Fruit fly (Drosophila melanogaster) S2 (cell line): Measurements from ENCODE around the gene Rcd-1.

Source experiments
- CG8478 ChIP-seq: fragments of >200 bp; optimal IDR thresholded peaks from 2 replicates; lab custom pipeline; 2018
- CTCF ChIP-seq, 2 experiments: fragments of >200 bp; optimal IDR thresholded peaks; 2 replicates each; lab custom pipeline; 2018

Rcd-1 gene

DNA sequence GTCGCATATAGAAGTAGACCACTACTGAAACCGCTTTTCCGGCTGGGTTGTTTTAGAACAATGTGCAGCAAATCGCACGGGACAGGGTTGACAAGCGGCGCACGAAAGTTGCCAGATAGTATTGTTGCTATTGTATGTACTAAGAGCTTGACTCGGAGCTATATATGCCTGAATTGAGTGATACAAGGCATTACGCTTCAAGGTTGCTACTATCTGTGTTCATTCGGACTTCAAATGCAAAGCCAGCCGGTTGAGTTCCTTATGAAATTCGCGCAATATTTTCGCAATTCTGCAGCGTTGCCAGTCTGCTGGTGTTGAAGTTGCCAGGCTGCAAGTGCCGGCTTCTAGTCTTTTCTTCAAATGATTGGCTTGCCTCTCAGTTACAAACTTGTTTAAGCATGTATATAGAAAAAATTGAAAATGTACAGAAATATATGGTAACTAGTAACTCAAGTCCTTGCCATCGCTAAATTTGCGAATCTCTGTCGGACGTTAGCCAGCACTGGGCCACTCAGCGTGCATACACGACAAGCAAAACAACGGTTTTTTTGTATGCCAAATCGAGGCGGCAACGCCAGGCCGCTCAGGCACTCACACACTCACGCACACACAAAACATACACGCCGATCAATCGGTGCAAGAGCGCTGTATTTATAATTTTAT lies 13.3 kb downstream of the Rcd-1 start, which contains the start of the genes Ranbp21 and Elys:
Ranbp21 (minus strand) TSS at position 513 of the 663 bp plus-strand sequence.
Elys (plus strand) TSS at position 549 of the 663 bp plus-strand sequence.
- TF ChIP-seq CTCF (optimal IDR thresholded peaks at IDR 0.05; lab: Kevin White, UChicago) (peak in 1 of 2 experiments; percentile 23), CG8478 (lab: Kevin White, UChicago) (no peak)

DNA sequence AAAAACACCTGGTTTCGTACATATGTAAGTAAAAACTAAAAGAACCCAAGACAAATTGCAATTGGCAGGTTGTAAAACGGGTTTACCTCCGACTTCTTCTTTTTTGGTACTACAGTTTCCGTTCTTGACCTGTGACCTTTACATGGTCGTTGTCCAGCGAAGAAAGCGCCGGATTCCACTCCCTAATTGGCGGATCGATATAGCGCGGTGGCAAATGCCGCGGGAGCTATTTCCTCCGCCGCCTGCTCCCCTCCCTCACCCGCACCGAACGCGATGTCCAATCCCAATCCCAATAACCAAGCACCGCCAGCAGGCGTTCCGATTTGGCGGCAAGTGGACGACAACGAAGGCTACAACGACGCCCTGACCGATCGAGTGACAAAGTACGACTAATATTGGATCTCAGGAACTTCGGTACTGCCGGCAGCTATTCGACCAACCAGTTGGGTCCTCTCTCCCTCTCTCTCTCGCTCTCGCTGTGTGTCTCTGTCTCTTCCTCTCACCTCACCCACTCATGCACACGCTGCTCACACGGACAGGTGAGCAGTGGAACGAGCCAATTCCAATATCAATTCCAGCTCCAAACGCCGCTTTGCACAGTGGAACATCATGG lies 24.1 kb downstream of the Rcd-1 start:
- no peak for TF ChIP-seq CG8478 (lab: Kevin White, UChicago)
- no peak for TF ChIP-seq CTCF (optimal IDR thresholded peaks at IDR 0.05; lab: Kevin White, UChicago)

DNA sequence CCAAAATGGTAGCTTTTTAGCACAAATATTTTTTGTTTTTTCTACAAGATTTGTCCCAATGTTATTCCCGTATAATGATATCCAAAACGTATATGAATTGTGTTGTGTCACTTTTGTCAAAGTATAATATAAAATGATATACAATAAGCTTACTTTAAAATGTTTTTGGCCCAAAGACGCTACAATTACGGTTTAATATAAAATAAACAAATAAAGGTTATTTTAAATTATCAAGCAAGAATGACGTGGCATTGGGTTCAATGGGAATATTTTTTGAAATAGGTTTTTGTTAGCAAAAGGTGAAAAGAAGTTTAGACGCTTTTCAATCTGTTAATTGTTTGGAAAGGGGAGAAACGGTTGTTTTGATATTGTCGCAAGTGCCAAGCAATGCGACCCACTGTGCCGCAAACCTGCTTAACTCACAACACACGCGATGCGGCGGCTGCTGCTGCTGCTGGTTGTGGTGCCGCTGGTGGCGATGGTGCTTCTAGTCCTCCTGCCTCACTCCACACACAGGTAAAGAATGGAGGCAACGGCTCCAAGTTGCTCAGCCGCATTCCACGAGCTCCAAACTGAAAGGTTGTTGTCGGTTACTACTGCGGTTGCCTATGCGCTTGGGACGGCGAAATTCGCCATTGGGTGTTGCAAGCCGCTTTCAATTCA lies 24.8 kb downstream of the Rcd-1 start:
- TF ChIP-seq CG8478 (lab: Kevin White, UChicago), result no peak
- no peak for TF ChIP-seq CTCF (optimal IDR thresholded peaks at IDR 0.05; lab: Kevin White, UChicago)

DNA sequence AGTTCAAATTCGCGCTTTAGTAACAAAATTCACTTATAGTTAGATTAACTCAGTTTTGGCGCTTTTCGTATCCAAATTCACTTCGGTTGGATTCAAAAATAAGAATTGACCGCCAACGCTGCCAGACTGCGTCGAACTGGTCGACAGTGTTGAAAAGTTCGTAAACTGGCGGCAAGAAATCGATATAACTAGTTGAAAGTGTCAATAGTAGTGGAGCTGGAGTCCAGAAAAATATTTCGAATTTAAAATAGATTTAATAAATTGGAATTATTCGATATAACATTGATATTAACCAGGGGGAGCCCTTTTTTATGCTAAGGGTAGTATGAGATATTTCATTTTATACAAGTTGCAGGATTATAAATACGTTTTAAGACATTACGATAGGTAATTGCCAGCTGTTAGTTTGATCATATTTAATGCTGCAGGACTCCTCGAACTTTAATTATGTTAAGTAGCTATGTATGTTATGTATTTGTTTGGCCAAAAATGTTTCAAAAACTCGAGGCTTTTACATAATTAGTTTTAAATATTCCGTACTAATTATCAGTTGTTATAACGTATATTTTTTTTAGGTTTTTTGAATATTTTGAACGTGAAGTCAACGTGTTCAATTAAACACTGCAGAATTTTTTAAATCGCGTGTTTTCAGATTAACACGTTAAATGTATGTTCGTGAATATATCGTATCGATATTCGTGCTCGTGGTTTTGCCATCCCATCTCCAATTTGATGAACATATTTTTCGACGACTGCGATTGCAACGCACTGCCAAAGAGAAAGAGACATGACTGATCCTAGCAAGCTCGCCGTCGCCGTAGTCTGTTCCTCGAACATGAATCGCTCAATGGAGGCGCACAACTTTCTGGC lies 25.5 kb downstream of the Rcd-1 start, which contains the start of the genes CG14223 and Ssu72:
CG14223 (minus strand) TSS at position 113 of the 870 bp plus-strand sequence.
Ssu72 (plus strand) TSS at position 703 of the 870 bp plus-strand sequence.
- TF ChIP-seq CG8478 (lab: Kevin White, UChicago) (no peak), CTCF (optimal IDR thresholded peaks at IDR 0.05; lab: Kevin White, UChicago) (no peak)

DNA sequence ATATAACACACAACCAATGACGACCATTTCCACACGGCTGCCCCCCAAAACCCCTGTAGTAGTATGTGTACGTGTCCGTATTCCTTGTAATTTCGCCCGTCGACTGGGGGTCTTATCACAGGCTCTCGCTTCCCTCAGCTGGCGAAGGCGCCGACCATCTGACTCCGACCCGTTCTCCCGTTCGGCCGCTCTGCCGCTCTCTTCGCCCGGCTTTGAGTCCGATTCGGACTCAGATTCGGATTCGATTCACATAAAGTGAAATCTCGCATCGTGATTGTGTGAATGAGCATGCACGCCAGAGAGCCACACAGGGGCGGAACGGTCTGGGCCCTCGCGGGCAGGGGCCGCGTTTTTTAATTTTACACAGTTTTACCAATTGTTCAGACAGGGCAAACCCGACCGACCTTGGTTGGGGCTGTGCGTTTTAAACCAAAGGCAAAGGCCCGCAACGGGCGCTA lies 27.1 kb downstream of the Rcd-1 start:
- TF ChIP-seq CG8478 (lab: Kevin White, UChicago), result no peak
- no peak for TF ChIP-seq CTCF (optimal IDR thresholded peaks at IDR 0.05; lab: Kevin White, UChicago)

DNA sequence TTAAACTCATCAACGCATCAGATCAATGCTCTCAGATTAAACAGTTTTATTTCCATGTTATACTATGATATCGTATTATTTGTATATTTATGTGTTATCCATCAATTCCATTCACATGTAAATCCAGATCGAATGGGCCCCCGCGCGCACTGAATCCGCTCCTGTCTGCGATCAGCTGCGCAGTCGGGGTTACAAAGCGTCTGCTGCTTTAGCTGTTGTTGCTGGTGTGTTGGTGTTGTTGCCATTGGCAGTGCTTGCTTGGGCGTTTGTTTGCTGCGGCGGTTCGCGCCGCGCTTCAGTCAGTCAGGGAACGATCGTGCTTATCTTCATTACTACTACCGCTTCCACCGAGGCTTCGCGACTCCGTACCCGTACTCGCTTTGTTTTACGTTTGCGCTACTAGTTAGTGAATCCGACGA lies 28.4 kb downstream of the Rcd-1 start, which contains the start of gene Zw:
Zw (plus strand) TSS at position 262 of the 419 bp plus-strand sequence.
- TF ChIP-seq CG8478 (lab: Kevin White, UChicago) (no peak), CTCF (optimal IDR thresholded peaks at IDR 0.05; lab: Kevin White, UChicago) (no peak)

DNA sequence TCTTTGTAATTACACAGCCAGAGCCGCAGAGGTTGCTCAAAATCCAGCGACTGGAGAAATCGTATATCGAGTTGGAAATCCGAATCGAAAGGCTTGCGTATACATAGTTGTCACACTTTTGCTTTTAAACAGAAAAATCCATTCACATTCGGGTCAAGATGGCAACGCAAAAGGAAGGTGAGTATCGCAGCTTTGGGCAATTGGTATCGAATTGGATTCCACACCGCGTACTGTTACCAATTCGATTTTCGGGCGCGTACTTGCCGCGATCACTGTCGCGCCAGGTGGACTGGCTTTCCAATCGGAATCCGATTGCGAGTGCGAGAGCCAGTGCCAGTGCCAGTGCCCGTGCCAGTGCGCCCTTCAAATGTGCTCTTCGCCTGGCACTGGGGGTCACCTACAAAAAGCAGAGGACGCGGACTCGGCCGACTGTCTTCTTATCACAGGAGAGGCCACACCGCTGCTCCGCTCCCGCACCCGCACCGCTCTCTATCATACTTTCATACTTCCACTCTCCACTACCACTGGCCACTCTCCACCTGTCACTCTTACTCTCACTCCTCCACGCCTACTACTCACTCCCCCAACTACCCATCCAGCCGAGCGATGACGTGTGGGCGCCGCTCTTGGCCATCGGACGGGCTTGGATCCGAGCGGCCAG lies 29.0 kb downstream of the Rcd-1 start:
- TF ChIP-seq CG8478 (lab: Kevin White, UChicago), result no peak
- no peak for TF ChIP-seq CTCF (optimal IDR thresholded peaks at IDR 0.05; lab: Kevin White, UChicago)

DNA sequence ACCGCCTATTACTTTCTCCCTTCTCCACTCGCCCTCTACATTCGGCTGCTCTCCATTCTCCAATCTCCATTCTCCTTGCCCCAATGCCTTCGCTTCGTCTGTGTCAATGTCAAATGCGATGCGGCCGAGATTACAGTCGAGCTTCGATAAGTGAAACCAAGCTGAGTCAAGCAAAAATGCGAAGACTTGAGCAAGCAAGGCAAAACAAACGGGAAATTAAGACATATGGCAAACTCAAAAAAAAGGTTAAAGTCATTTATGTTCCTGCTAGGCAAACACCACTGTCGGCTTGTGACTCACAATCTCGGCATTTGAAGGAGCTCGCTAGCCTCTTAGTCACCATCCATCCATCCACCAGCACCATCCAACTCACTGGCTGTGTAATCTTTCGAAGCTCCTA lies 29.8 kb downstream of the Rcd-1 start:
- TF ChIP-seq CTCF (optimal IDR thresholded peaks at IDR 0.05; lab: Kevin White, UChicago) (peak in 1 of 2 experiments; percentile 29), CG8478 (lab: Kevin White, UChicago) (no peak)

DNA sequence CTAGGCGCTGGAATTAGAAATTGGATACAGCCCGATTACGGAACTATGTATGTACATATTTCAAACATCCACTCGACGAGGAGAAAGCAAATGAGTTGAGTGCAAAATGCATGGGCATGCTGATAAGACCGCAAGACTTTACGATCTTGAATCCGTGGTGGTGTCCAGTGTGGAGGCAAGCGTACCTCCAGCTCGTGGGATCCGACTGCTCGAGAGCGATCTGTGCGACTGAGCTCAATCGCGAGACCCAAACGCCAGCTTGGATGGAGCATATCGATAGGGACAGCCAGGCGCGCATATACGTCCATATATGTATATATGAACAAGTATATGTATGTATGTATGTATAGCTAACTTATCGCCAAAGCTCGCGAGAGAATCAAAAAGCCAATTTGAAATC lies 37.1 kb downstream of the Rcd-1 start, which contains the start of gene et:
et (minus strand) TSS at position 230 of the 400 bp plus-strand sequence.
- TF ChIP-seq CTCF (optimal IDR thresholded peaks at IDR 0.05; lab: Kevin White, UChicago), result no peak
- no peak for TF ChIP-seq CG8478 (lab: Kevin White, UChicago)

DNA sequence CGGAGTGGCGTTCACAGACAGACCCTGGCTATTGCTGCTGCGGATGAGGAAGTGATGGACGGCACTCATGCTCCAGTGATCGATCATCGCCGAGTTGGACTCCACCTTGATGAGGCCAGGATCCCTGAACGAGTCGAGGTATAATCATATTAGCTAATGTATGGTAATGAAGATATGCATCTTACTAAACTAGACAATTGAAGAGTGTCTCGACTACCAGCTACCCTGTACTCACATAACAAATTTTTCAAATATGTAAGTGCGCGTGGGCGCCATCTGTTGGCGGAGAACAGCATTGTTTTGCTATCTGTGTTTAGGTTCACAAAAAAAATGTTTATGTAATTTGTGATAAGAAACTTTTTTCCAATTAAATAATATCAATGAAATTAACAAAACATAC lies 40.6 kb downstream of the Rcd-1 start:
- TF ChIP-seq CG8478 (lab: Kevin White, UChicago), result no peak
- TF ChIP-seq CTCF (optimal IDR thresholded peaks at IDR 0.05; lab: Kevin White, UChicago), result peak; percentile 48 to 65

DNA sequence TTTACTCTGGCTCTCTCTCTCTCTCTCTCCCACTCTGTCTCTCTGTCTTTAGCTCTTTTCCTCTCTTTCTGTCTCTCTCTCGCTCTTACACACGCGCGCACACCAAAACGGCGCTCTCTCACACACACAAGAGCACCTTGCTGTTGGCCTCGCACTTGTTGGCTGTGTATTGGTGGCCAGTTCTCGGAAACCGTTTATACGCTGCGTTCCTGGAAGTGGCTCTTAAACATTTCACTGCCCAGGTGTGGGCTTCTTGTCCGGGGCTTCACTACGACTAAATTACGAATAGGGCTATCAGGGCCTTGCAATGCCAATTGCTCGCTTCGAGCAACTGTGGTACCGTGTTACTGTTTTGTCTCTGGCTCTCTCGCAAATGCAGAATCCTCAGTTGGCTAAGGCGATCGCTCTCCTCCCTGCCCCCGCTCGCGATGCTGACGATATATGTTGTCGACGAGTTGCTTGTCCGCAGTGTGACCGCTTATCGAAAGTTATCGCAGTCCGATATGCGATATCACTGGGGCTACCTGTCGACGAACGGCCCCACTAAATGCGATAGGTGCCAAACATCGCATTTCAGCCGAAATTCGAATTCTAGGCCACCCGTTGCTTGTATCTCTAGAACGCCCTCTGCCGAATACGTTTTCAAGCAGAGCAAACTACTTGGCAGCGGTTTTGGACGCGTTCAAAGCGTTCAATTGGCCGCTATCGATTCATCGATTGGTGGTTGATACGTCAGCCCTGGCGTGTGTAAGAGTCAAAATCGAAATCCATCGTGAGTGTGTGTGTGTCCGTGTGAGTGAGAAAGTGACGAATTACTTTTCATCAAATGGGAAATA lies 44.7 kb downstream of the Rcd-1 start, which contains the start of the genes dome and Ubqn:
dome (minus strand) TSS at position 479 of the 836 bp plus-strand sequence.
Ubqn (plus strand) TSS at position 769 of the 836 bp plus-strand sequence.
- TF ChIP-seq CTCF (optimal IDR thresholded peaks at IDR 0.05; lab: Kevin White, UChicago) (peak; percentile 64 to 83), CG8478 (lab: Kevin White, UChicago) (no peak)

DNA sequence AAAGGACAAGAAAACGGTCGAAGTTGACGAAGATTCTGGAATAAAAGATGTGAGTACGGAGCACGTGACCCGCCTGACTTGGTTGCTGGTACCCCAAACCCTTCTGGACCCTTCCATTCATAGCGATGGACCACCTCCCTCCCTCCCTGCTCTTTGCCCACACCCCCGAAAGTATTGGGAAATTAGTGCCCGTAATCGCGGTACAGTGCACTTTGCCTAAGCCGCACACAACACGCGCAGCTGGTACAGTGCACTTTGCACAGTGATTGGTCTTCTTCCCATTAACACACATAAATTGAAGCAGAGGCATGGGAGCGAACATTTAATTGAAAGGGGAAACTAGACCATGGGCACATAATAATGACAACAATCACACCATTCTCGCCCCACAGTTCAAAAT lies 45.5 kb downstream of the Rcd-1 start:
- TF ChIP-seq CTCF (optimal IDR thresholded peaks at IDR 0.05; lab: Kevin White, UChicago) (no peak), CG8478 (lab: Kevin White, UChicago) (no peak)
